Fruit fly (Drosophila melanogaster): ENCODE results near the gene CG17734.

The CG17734 gene

DNA sequence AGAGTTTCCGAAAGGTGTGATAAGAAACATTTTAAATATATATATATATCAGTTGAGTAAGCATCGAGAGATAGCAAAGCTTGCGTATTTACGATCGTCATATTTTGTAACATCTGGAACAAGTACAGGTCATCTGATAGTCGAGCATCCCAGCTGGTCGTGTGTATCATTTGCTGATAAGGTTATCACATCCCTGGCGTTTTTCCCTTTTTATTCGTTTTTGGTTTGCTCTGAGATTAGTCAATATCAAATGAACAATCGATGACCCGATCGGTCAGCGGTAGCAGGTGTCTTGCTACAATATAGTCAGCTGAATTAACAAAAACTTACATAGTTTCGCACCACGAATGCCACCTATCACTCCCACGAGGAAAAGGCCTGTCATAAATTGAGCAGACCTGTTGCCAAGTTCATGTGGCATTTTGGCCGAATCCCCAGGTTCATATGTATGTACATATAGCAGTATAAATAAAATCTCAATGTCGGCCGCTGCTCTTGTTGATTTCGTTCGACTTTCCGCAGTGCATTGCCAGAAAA, 42.8 kb downstream of the CG17734 start (continued):
- no peak for TF ChIP-seq Dll (GFP tag; IDR thresholded peaks at IDR 0.05; ENCODE audit: partially characterized antibody)
- no peak for TF ChIP-seq hth (optimal IDR thresholded peaks at IDR 0.05)
- peak; percentile 37; the same call in 1 of the 2 replicates for TF ChIP-seq ssp (GFP tag; IDR thresholded peaks at IDR 0.05)
- no peak for TF ChIP-seq Oaz (GFP tag; IDR thresholded peaks at IDR 0.05)
- no peak for TF ChIP-seq CG13296 (GFP tag; optimal IDR thresholded peaks at IDR 0.05)
- no peak for TF ChIP-seq Spps (tag; optimal IDR thresholded peaks at IDR 0.05)
- TF ChIP-seq CG7839 (tag; optimal IDR thresholded peaks at IDR 0.05): peak; percentile 79
- peak; percentile 66 for TF ChIP-seq Ptx1 (GFP tag; IDR thresholded peaks at IDR 0.05)
- TF ChIP-seq CG14050 (GFP tag; IDR thresholded peaks at IDR 0.05): peak; percentile 29; the same call in 2 of the 3 replicates
- no peak for TF ChIP-seq hkb (optimal IDR thresholded peaks at IDR 0.05)
- TF ChIP-seq hkb (GFP tag; IDR thresholded peaks at IDR 0.05): peak; percentile 60; the same call in 1 of the 2 replicates
- no peak for TF ChIP-seq dmrt11E (tag; optimal IDR thresholded peaks at IDR 0.05)
- no peak for TF ChIP-seq D (optimal IDR thresholded peaks at IDR 0.05)
- no peak for TF ChIP-seq D (GFP tag; optimal IDR thresholded peaks at IDR 0.05)
- TF ChIP-seq CG18764 (GFP tag; optimal IDR thresholded peaks at IDR 0.05): no peak
- no peak for TF ChIP-seq mirr (GFP tag; optimal IDR thresholded peaks at IDR 0.05)
- no peak for TF ChIP-seq YL-1 (GFP tag; optimal IDR thresholded peaks at IDR 0.05)
- TF ChIP-seq crol (GFP tag; IDR thresholded peaks at IDR 0.05): no peak
- peak; percentile 9 for TF ChIP-seq CG1602 (GFP tag; optimal IDR thresholded peaks at IDR 0.05)
- TF ChIP-seq schlank (tag; optimal IDR thresholded peaks at IDR 0.05): peak; percentile 4
- TF ChIP-seq Hr78 (GFP tag; optimal IDR thresholded peaks at IDR 0.05): peak in 1 of 2 experiments; percentile 64
- no peak for TF ChIP-seq HmgD (GFP tag; optimal IDR thresholded peaks at IDR 0.05)
- TF ChIP-seq CG10654 (GFP tag; optimal IDR thresholded peaks at IDR 0.05): peak; percentile 46
- TF ChIP-seq bigmax (GFP tag; optimal IDR thresholded peaks at IDR 0.05): no peak
- no peak for TF ChIP-seq gfzf (GFP tag; optimal IDR thresholded peaks at IDR 0.05)
- peak; percentile 33; the same call in 1 of the 4 replicates for TF ChIP-seq Gug (GFP tag; IDR thresholded peaks at IDR 0.05)
- peak; percentile 75; the same call in 1 of the 2 replicates for TF ChIP-seq Atf6 (GFP tag; IDR thresholded peaks at IDR 0.05)
- TF ChIP-seq CG3838 (GFP tag; optimal IDR thresholded peaks at IDR 0.05): no peak
- TF ChIP-seq CG6175 (GFP tag; IDR thresholded peaks at IDR 0.05): 0 out of 3 replicates have a peak, but pooled peaks have one; percentile 50
- no peak for TF ChIP-seq cad (GFP tag; optimal IDR thresholded peaks at IDR 0.05)
- no peak for TF ChIP-seq TFAM (GFP tag; optimal IDR thresholded peaks at IDR 0.05)
- TF ChIP-seq Trl (optimal IDR thresholded peaks at IDR 0.05): no peak
- TF ChIP-seq Trl (GFP tag; optimal IDR thresholded peaks at IDR 0.05): no peak
- TF ChIP-seq CG13287 (GFP tag; IDR thresholded peaks at IDR 0.05; ENCODE audit: partially characterized antibody): no peak
- TF ChIP-seq sens (GFP tag): no peak
- peak; percentile 82 for TF ChIP-seq CG18599 (GFP tag; optimal IDR thresholded peaks at IDR 0.05)
- TF ChIP-seq Bteb2 (GFP tag; optimal IDR thresholded peaks at IDR 0.05): no peak
- TF ChIP-seq Blimp-1 (GFP tag; optimal IDR thresholded peaks at IDR 0.05): peak; percentile 39
- TF ChIP-seq Scr (GFP tag; IDR thresholded peaks at IDR 0.05; ENCODE audit: partially characterized antibody): no peak
- TF ChIP-seq CG9932 (GFP tag; IDR thresholded peaks at IDR 0.05): peak; percentile 40
- TF ChIP-seq CG10959 (GFP tag; IDR thresholded peaks at IDR 0.05): no peak
- TF ChIP-seq CG12155 (GFP tag; optimal IDR thresholded peaks at IDR 0.05): peak; percentile 42
- no peak for TF ChIP-seq Sry-δ (GFP tag; optimal IDR thresholded peaks at IDR 0.05)
- no peak for TF ChIP-seq CTCF (GFP tag; optimal IDR thresholded peaks at IDR 0.05)
- peak; percentile 63 for TF ChIP-seq scrt (GFP tag; optimal IDR thresholded peaks at IDR 0.05)
- TF ChIP-seq CG8388 (GFP tag; optimal IDR thresholded peaks at IDR 0.05): peak; percentile 17
- TF ChIP-seq Doc2 (GFP tag; IDR thresholded peaks at IDR 0.05): no peak
- TF ChIP-seq CG7928 (GFP tag; optimal IDR thresholded peaks at IDR 0.05): no peak
- peak; percentile 13 for TF ChIP-seq NK7.1 (GFP tag; optimal IDR thresholded peaks at IDR 0.05)
- TF ChIP-seq en (GFP tag; optimal IDR thresholded peaks at IDR 0.05): no peak
- TF ChIP-seq tio (GFP tag; optimal IDR thresholded peaks at IDR 0.05): peak; percentile 55
- TF ChIP-seq CG13123 (GFP tag; optimal IDR thresholded peaks at IDR 0.05): no peak
- TF ChIP-seq CHES-1-like (GFP tag; optimal IDR thresholded peaks at IDR 0.05): no peak
